Worm (Caenorhabditis elegans): ENCODE results near the gene Y64H9A.2.

Y64H9A.2 gene

ce11 chrX:5037673-5038072 is 6.1 kb upstream of the Y64H9A.2 start, which contains the start of gene ZC449.5:
ZC449.5 (minus strand) TSS chrX:5037773.
- TF ChIP-seq aly-2 (tag; optimal IDR thresholded peaks at IDR 0.05) (no peak), nhr-25 (tag; optimal IDR thresholded peaks at IDR 0.05) (no peak), egl-27 (tag; optimal IDR thresholded peaks at IDR 0.05) (no peak), ztf-1 (GFP tag; conservative IDR thresholded peaks at IDR 0.05) (no peak), ztf-11 (tag; optimal IDR thresholded peaks at IDR 0.05) (no peak), Y55F3AM.14 (GFP tag; optimal IDR thresholded peaks at IDR 0.05) (no peak), zag-1 (tag; optimal IDR thresholded peaks at IDR 0.05) (no peak), snpc-4 (tag; optimal IDR thresholded peaks at IDR 0.05) (no peak), lsy-2 (tag; optimal IDR thresholded peaks at IDR 0.05) (no peak), mdl-1 (tag; optimal IDR thresholded peaks at IDR 0.05) (no peak), sem-4 (tag; optimal IDR thresholded peaks at IDR 0.05) (no peak), fos-1 (tag; optimal IDR thresholded peaks at IDR 0.05) (no peak), F13H6.1 (tag; optimal IDR thresholded peaks at IDR 0.05) (no peak), dmd-4 (tag; optimal IDR thresholded peaks at IDR 0.05) (no peak), ZK546.5 (tag; optimal IDR thresholded peaks at IDR 0.05) (no peak), blmp-1 (tag; optimal IDR thresholded peaks at IDR 0.05; ENCODE audit: insufficient read depth) (no peak), nhr-21 (tag; optimal IDR thresholded peaks at IDR 0.05) (no peak), ceh-82 (tag; optimal IDR thresholded peaks at IDR 0.05) (no peak), gmeb-1 (tag; optimal IDR thresholded peaks at IDR 0.05) (no peak)

DNA sequence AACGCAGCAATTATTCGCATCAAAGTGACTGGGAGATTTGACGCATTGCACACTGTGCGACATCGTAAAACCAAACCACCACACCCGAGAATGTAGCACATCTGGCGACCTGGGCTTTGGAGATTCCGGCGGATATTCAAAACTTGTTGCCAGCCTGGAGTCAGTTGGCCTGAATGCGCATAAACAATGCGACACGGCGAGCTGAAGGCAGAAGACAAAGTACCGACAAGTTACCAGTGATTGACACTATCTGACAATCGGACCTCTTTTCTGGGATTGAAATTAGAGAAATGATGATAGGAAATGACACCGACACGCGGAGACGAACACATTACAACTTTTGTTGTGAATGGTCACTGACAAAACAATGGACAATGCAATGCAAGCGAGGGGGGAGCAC is 5.0 kb upstream of the Y64H9A.2 start:
- TF ChIP-seq nhr-11 (tag; optimal IDR thresholded peaks at IDR 0.05) (no peak), snpc-4 (tag; optimal IDR thresholded peaks at IDR 0.05) (no peak), F13H6.1 (tag; optimal IDR thresholded peaks at IDR 0.05) (no peak), gmeb-1 (tag; optimal IDR thresholded peaks at IDR 0.05) (no peak), lin-13 (GFP tag; optimal IDR thresholded peaks at IDR 0.05) (no peak), ama-1 (optimal IDR thresholded peaks at IDR 0.05) (no peak), egl-27 (tag; optimal IDR thresholded peaks at IDR 0.05) (no peak), skn-1 (tag; optimal IDR thresholded peaks at IDR 0.05) (no peak), ceh-16 (tag; optimal IDR thresholded peaks at IDR 0.05) (no peak), ceh-82 (tag; optimal IDR thresholded peaks at IDR 0.05) (no peak), ztf-1 (GFP tag; conservative IDR thresholded peaks at IDR 0.05) (no peak), lsy-2 (tag; optimal IDR thresholded peaks at IDR 0.05) (no peak), ztf-4 (tag; optimal IDR thresholded peaks at IDR 0.05) (no peak), lin-11 (tag; optimal IDR thresholded peaks at IDR 0.05) (no peak), sma-9 (GFP tag; optimal IDR thresholded peaks at IDR 0.05) (no peak), sma-9 (tag; optimal IDR thresholded peaks at IDR 0.05) (no peak), elt-1 (tag; optimal IDR thresholded peaks at IDR 0.05) (no peak), unc-62 (GFP tag; optimal IDR thresholded peaks at IDR 0.05) (no peak), nhr-6 (tag; optimal IDR thresholded peaks at IDR 0.05) (no peak), sma-3 (GFP tag; optimal IDR thresholded peaks at IDR 0.05) (no peak), nhr-129 (tag; optimal IDR thresholded peaks at IDR 0.05) (no peak)

- TF ChIP-seq alr-1 (tag; optimal IDR thresholded peaks at IDR 0.05): no peak
- TF ChIP-seq sma-3 (GFP tag; optimal IDR thresholded peaks at IDR 0.05): no peak
- no peak for TF ChIP-seq elt-1 (tag; optimal IDR thresholded peaks at IDR 0.05)
- no peak for TF ChIP-seq ztf-11 (tag; optimal IDR thresholded peaks at IDR 0.05)
- TF ChIP-seq nhr-23 (tag; optimal IDR thresholded peaks at IDR 0.05): no peak
- no peak for TF ChIP-seq ama-1 (optimal IDR thresholded peaks at IDR 0.05)
- no peak for TF ChIP-seq nhr-237 (tag; optimal IDR thresholded peaks at IDR 0.05)
- TF ChIP-seq ztf-4 (tag; optimal IDR thresholded peaks at IDR 0.05): no peak
- no peak for TF ChIP-seq egl-27 (tag; optimal IDR thresholded peaks at IDR 0.05)
- TF ChIP-seq mdl-1 (tag; optimal IDR thresholded peaks at IDR 0.05): no peak
- TF ChIP-seq F13H6.1 (tag; optimal IDR thresholded peaks at IDR 0.05): no peak
- no peak for TF ChIP-seq nhr-129 (tag; optimal IDR thresholded peaks at IDR 0.05)
- TF ChIP-seq lin-39 (tag; optimal IDR thresholded peaks at IDR 0.05): no peak
- TF ChIP-seq dmd-4 (tag; optimal IDR thresholded peaks at IDR 0.05): no peak
- no peak for TF ChIP-seq zag-1 (tag; optimal IDR thresholded peaks at IDR 0.05)
- no peak for TF ChIP-seq lsy-2 (tag; optimal IDR thresholded peaks at IDR 0.05)
- no peak for TF ChIP-seq mab-5 (tag; optimal IDR thresholded peaks at IDR 0.05)
- no peak for TF ChIP-seq C34F6.9 (tag; optimal IDR thresholded peaks at IDR 0.05)
- TF ChIP-seq unc-39 (tag; optimal IDR thresholded peaks at IDR 0.05): no peak
- no peak for TF ChIP-seq nhr-25 (tag; optimal IDR thresholded peaks at IDR 0.05)
Measured at ce11 chrX:5040038-5040437, 3.7 kb upstream of the Y64H9A.2 start.

Data from whole organism, L2 larva.